Fruit fly (Drosophila melanogaster): ENCODE results near the gene Hex-A.

The Hex-A gene

dm6 chrX:9600083-9600817 lies 14.8 kb downstream of the Hex-A start:
- peak; percentile 37 for TF ChIP-seq noc (tag; optimal IDR thresholded peaks at IDR 0.05)

DNA sequence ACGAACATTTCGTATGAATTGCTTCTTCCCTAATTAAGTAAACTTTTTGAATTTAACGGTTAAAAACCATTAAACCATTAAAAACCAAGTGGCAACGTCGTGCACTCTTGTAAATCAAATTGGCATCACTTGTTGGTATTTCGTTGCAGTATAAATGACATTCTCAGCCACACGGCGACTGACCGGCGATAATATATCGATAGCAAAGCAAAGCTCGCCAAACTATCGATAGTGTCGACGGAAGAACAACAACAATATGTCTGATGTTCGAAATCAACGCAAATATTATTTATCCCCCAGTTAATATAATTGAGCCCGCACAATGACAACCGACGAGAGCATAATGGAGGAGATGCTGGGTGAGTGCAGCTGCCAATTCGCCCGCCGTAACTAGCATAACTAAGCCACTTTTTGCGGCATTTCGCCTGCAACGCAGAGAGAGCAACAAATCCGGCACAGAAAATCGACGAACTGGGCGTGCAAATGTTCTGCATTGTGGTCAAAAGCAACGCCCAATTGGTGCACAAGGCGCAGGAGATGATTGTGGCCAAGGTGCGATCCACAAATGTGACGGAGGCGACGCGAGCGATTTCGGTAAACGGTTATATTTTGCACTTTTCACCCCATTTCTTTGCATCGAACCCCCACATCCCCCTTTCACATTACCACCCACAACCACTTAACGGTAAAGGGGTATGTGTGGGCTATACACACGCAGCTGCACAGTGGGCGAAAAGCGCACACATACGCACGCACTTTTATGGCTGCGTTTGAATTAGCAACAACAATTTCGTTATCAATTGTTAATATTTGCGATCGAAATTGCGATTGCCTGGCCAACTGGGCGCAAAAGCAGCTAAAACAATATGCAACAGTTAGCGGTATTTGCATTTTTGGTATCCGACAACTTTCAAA lies 15.6 kb downstream of the Hex-A start, which contains the start of gene Gga:
Gene Gga, plus strand, starts transcription at position 213 of the 915 bp plus-strand sequence.
- TF ChIP-seq noc (tag; optimal IDR thresholded peaks at IDR 0.05), result no peak

- no peak for TF ChIP-seq noc (tag; optimal IDR thresholded peaks at IDR 0.05)
Measured at dm6 chrX:9605783-9606182, 20.3 kb downstream of the Hex-A start, which contains the start of gene Lst8. TSS of gene Lst8 (minus strand) at chrX:9605969.

- TF ChIP-seq noc (tag; optimal IDR thresholded peaks at IDR 0.05), result no peak
Measured at dm6 chrX:9608727-9609419, 23.4 kb downstream of the Hex-A start, which contains the start of the genes LysRS and Hecw. TSS of gene LysRS (minus strand) at chrX:9608884. TSS of gene Hecw (plus strand) at chrX:9608946.

dm6 chrX:9615471-9615870 lies 30.0 kb downstream of the Hex-A start:
- TF ChIP-seq noc (tag; optimal IDR thresholded peaks at IDR 0.05), result no peak

DNA sequence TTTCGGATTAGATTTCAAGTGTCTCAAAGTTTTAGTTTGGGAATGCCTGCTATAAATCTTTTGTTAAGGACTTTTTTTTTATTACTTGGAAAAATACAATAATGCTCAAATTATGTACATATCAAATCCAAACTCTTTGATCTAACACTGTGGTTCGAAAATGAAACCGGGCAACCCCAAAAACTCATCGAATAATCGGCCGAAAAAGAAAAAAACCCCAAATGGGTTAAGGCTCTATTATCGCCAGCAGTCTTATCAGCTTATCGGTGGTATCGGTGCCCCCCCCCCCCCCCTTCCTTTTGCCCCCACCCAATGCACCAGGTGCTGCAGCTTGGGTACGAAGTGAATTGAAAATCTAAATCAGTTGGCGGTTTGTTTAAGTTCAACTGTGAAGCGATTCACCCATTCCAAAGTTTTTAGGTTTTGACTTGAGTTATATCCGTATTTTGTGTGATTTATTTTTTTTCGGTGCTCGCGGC lies 32.2 kb downstream of the Hex-A start:
- TF ChIP-seq noc (tag; optimal IDR thresholded peaks at IDR 0.05), result no peak

dm6 chrX:9636835-9637234 lies 51.4 kb downstream of the Hex-A start:
- peak; percentile 23 for TF ChIP-seq noc (tag; optimal IDR thresholded peaks at IDR 0.05)

DNA sequence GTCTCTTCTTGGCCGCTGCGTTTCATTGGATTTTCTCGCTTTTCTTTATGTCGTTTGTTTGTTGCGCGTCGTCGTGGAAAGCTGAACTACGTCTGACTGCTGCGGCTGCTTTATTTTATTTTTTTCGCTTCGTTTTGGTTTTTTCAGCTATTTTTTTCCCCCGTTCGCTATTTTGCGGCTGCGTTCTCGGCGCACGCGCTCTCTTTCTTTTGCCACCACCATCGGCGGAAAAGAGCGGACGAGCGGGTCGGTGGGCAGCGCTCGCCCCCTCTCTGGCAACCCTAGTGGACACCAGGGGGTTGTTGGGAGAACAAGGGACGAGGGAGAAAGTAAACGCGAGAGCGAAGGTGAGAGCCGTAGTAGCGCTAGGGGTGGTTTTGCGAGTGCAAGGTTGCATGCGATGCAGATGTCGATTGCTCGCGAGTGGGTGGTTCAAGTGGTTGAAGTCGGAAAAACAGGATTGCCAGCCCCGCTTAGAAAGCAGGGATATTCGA lies 53.5 kb downstream of the Hex-A start:
- TF ChIP-seq noc (tag; optimal IDR thresholded peaks at IDR 0.05), result no peak

All from whole organism, larva.